Worm (Caenorhabditis elegans): Measurements from ENCODE around the gene mog-5.

The mog-5 gene

ce11 chrII:5391447-5391846, 7.9 kb upstream of the mog-5 start:
- TF ChIP-seq drap-1 (GFP tag; optimal IDR thresholded peaks at IDR 0.05) (no peak), nhr-12 (tag; optimal IDR thresholded peaks at IDR 0.05) (no peak), lin-13 (tag; optimal IDR thresholded peaks at IDR 0.05) (no peak), ceh-43 (GFP tag; optimal IDR thresholded peaks at IDR 0.05) (no peak), bed-3 (GFP tag; optimal IDR thresholded peaks at IDR 0.05) (no peak), M03D4.4 (tag; optimal IDR thresholded peaks at IDR 0.05) (no peak), blmp-1 (tag; optimal IDR thresholded peaks at IDR 0.05) (no peak), ceh-83 (GFP tag; optimal IDR thresholded peaks at IDR 0.05) (no peak), mls-2 (tag; optimal IDR thresholded peaks at IDR 0.05) (no peak), unc-62 (GFP tag; optimal IDR thresholded peaks at IDR 0.05) (no peak)

ce11 chrII:5393090-5393489, 6.2 kb upstream of the mog-5 start, which contains the start of gene brap-2:
Gene brap-2, minus strand, starts transcription at chrII:5393190.
- TF ChIP-seq ceh-43 (GFP tag; optimal IDR thresholded peaks at IDR 0.05) (no peak), nhr-2 (tag; optimal IDR thresholded peaks at IDR 0.05) (no peak), tbx-8 (GFP tag; optimal IDR thresholded peaks at IDR 0.05) (no peak), pha-4 (tag; optimal IDR thresholded peaks at IDR 0.05) (no peak), zip-8 (tag; optimal IDR thresholded peaks at IDR 0.05) (no peak), cnd-1 (tag; optimal IDR thresholded peaks at IDR 0.05) (no peak), lin-32 (GFP tag; optimal IDR thresholded peaks at IDR 0.05) (no peak), ceh-83 (GFP tag; optimal IDR thresholded peaks at IDR 0.05) (no peak), ces-1 (GFP tag; optimal IDR thresholded peaks at IDR 0.05) (no peak)

ce11 chrII:5395594-5395993, 3.7 kb upstream of the mog-5 start, which contains the start of gene pink-1:
Gene pink-1, minus strand, starts transcription at chrII:5395694.
- TF ChIP-seq ceh-83 (GFP tag; optimal IDR thresholded peaks at IDR 0.05) (no peak), hlh-1 (tag; optimal IDR thresholded peaks at IDR 0.05) (no peak), nhr-76 (tag; optimal IDR thresholded peaks at IDR 0.05) (no peak), unc-120 (tag; optimal IDR thresholded peaks at IDR 0.05; ENCODE audit: poor library complexity, severe bottlenecking) (no peak), nhr-2 (tag; optimal IDR thresholded peaks at IDR 0.05) (no peak), ceh-43 (GFP tag; optimal IDR thresholded peaks at IDR 0.05) (no peak), cnd-1 (tag; optimal IDR thresholded peaks at IDR 0.05) (no peak), tbx-8 (GFP tag; optimal IDR thresholded peaks at IDR 0.05) (no peak), ces-1 (GFP tag; optimal IDR thresholded peaks at IDR 0.05) (no peak), zip-8 (tag; optimal IDR thresholded peaks at IDR 0.05) (no peak), flh-1 (GFP tag; optimal IDR thresholded peaks at IDR 0.05) (no peak), blmp-1 (tag; optimal IDR thresholded peaks at IDR 0.05) (no peak), M03D4.4 (tag; optimal IDR thresholded peaks at IDR 0.05) (no peak), snpc-4 (tag; optimal IDR thresholded peaks at IDR 0.05) (no peak), mep-1 (tag; optimal IDR thresholded peaks at IDR 0.05) (no peak), drap-1 (GFP tag; optimal IDR thresholded peaks at IDR 0.05) (no peak), lin-32 (GFP tag; optimal IDR thresholded peaks at IDR 0.05) (no peak), ztf-11 (tag; optimal IDR thresholded peaks at IDR 0.05) (no peak), sptf-1 (tag; optimal IDR thresholded peaks at IDR 0.05) (no peak)

ce11 chrII:5398779-5399178, 559 bp upstream of the mog-5 start, which contains the start of gene fbxl-3:
Gene fbxl-3, minus strand, starts transcription at chrII:5398902.
- TF ChIP-seq M03D4.4 (tag; optimal IDR thresholded peaks at IDR 0.05) (no peak), pha-4 (tag; optimal IDR thresholded peaks at IDR 0.05) (peak; percentile 65)

ce11 chrII:5407548-5407947, 8.2 kb downstream of the mog-5 start, which contains the start of gene clec-141:
Gene clec-141, minus strand, starts transcription at chrII:5407648.
- no peak for TF ChIP-seq ceh-39 (tag; optimal IDR thresholded peaks at IDR 0.05)

- TF ChIP-seq sptf-1 (tag; optimal IDR thresholded peaks at IDR 0.05) (no peak), nhr-2 (tag; optimal IDR thresholded peaks at IDR 0.05) (no peak), ceh-43 (GFP tag; optimal IDR thresholded peaks at IDR 0.05) (no peak), ztf-11 (tag; optimal IDR thresholded peaks at IDR 0.05) (no peak), ceh-39 (tag; optimal IDR thresholded peaks at IDR 0.05) (no peak), mep-1 (tag; optimal IDR thresholded peaks at IDR 0.05) (no peak), nhr-237 (tag; optimal IDR thresholded peaks at IDR 0.05) (no peak), cnd-1 (tag; optimal IDR thresholded peaks at IDR 0.05) (no peak), lin-32 (GFP tag; optimal IDR thresholded peaks at IDR 0.05) (no peak), mls-2 (tag; optimal IDR thresholded peaks at IDR 0.05) (no peak), unc-39 (tag; optimal IDR thresholded peaks at IDR 0.05) (no peak), ham-2 (GFP tag; optimal IDR thresholded peaks at IDR 0.05) (no peak), sem-2 (GFP tag; optimal IDR thresholded peaks at IDR 0.05) (no peak)
Observed at ce11 chrII:5408924-5409323, 9.6 kb downstream of the mog-5 start, which contains the start of the genes EEED8.12 and EEED8.4. Gene EEED8.12, minus strand, starts transcription at chrII:5409024. Gene EEED8.4, plus strand, starts transcription at chrII:5409319.

All from whole organism, mixed stage, embryonic.